Worm (Caenorhabditis elegans) whole organism, L4/young adult: ENCODE measurements around the gene srx-22.

Source experiments
- W03F9.2 ChIP-seq: fragments of 150-350 bp; optimal IDR thresholded peaks from 2 replicates; lab custom pipeline; 2014; ENCODE audit warnings: missing biosample characterization, missing genetic modification characterization
- dao-5 ChIP-seq: sonication (generic microtip); optimal IDR thresholded peaks from 2 replicates; lab custom pipeline; 2016; ENCODE audit warnings: missing genotype, missing genetic modification characterization, moderate library complexity, missing compliant biosample characterization
- him-1 ChIP-seq: sonication (generic microtip); optimal IDR thresholded peaks from 2 replicates; lab custom pipeline; 2016; ENCODE audit warnings: missing genotype, missing genetic modification reagents, missing genetic modification characterization, missing compliant biosample characterization

srx-22 gene

ce11 chrV:699489-700129 lies 19.8 kb downstream of the srx-22 start, which contains the start of the genes ugt-29 and srx-5:
Gene ugt-29, minus strand, starts transcription at chrV:699589.
Gene srx-5, plus strand, starts transcription at chrV:700079.
- TF ChIP-seq him-1 = no peak

- TF ChIP-seq dao-5 (tag; lab: Kevin White, UChicago) (no peak), W03F9.2 (tag; lab: Kevin White, UChicago) (no peak)
Measured at ce11 chrV:702260-702659, 22.5 kb downstream of the srx-22 start, which contains the start of gene srbc-37. Gene srbc-37, plus strand, starts transcription at chrV:702560.

ce11 chrV:706918-707317 lies 27.2 kb downstream of the srx-22 start, which contains the start of gene srbc-38:
Gene srbc-38, plus strand, starts transcription at chrV:707218.
- no peak for TF ChIP-seq W03F9.2 (tag; lab: Kevin White, UChicago)
- no peak for TF ChIP-seq dao-5 (tag; lab: Kevin White, UChicago)
- TF ChIP-seq him-1 = no peak

- TF ChIP-seq dao-5 (tag; lab: Kevin White, UChicago) (no peak), W03F9.2 (tag; lab: Kevin White, UChicago) (no peak)
Measured at ce11 chrV:708808-709207, 29.0 kb downstream of the srx-22 start, which contains the start of gene srbc-39. Gene srbc-39, plus strand, starts transcription at chrV:709108.

ce11 chrV:712882-713281 lies 33.1 kb downstream of the srx-22 start, which contains the start of gene cyp-33C11:
Gene cyp-33C11, minus strand, starts transcription at chrV:712982.
- no peak for TF ChIP-seq W03F9.2 (tag; lab: Kevin White, UChicago)
- TF ChIP-seq dao-5 (tag; lab: Kevin White, UChicago) = no peak
- no peak for TF ChIP-seq him-1

ce11 chrV:719731-720130 lies 40.0 kb downstream of the srx-22 start, which contains the start of gene srbc-40:
Gene srbc-40, minus strand, starts transcription at chrV:719831.
- TF ChIP-seq dao-5 (tag; lab: Kevin White, UChicago) (no peak), him-1 (no peak), W03F9.2 (tag; lab: Kevin White, UChicago) (no peak)

- no peak for TF ChIP-seq dao-5 (tag; lab: Kevin White, UChicago)
- TF ChIP-seq W03F9.2 (tag; lab: Kevin White, UChicago) = no peak
- no peak for TF ChIP-seq him-1
Measured at ce11 chrV:722889-723288, 43.1 kb downstream of the srx-22 start.

- no peak for TF ChIP-seq him-1
- no peak for TF ChIP-seq W03F9.2 (tag; lab: Kevin White, UChicago)
- no peak for TF ChIP-seq dao-5 (tag; lab: Kevin White, UChicago)
Measured at ce11 chrV:723895-724352, 44.2 kb downstream of the srx-22 start, which contains the start of gene fbxb-72. Gene fbxb-72, minus strand, starts transcription at chrV:723952.

ce11 chrV:724470-724890 lies 44.7 kb downstream of the srx-22 start:
- no peak for TF ChIP-seq W03F9.2 (tag; lab: Kevin White, UChicago)
- no peak for TF ChIP-seq dao-5 (tag; lab: Kevin White, UChicago)
- TF ChIP-seq him-1 = no peak

ce11 chrV:724946-725806 lies 45.4 kb downstream of the srx-22 start:
- TF ChIP-seq W03F9.2 (tag; lab: Kevin White, UChicago) (no peak), him-1 (no peak), dao-5 (tag; lab: Kevin White, UChicago) (no peak)

ce11 chrV:725807-726572 lies 46.2 kb downstream of the srx-22 start:
- TF ChIP-seq W03F9.2 (tag; lab: Kevin White, UChicago) (no peak), dao-5 (tag; lab: Kevin White, UChicago) (no peak), him-1 (no peak)

- TF ChIP-seq dao-5 (tag; lab: Kevin White, UChicago) = no peak
- no peak for TF ChIP-seq him-1
- TF ChIP-seq W03F9.2 (tag; lab: Kevin White, UChicago) = no peak
Measured at ce11 chrV:726573-727483, 47.1 kb downstream of the srx-22 start.
